Fruit fly (Drosophila melanogaster) whole organism, embryonic: Measurements from ENCODE around the gene ArfGAP1.
A peak's percentile ranks its signal among the peaks of the same experiment; 100 is the strongest.

Experiments
- Bdp1 ChIP-seq: fragments of 200-800 bp; sonication (Bioruptor generic); optimal IDR thresholded peaks from 3 replicates; lab custom pipeline; 2016; ENCODE audit warnings: missing biosample characterization, missing genetic modification characterization
- CG11456 ChIP-seq: fragments of 200-800 bp; sonication (Bioruptor generic); IDR thresholded peaks from 3 replicates; pipeline ENCODE4 v1.3.6; 2022; ENCODE audit warnings: missing biosample characterization, missing genetic modification characterization
- CG12391 ChIP-seq: fragments of 200-800 bp; sonication (Bioruptor generic); optimal IDR thresholded peaks from 3 replicates; lab custom pipeline; 2018; ENCODE audit warnings: missing biosample characterization, mild to moderate bottlenecking, missing genetic modification characterization, moderate library complexity
- CG12659 ChIP-seq: fragments of 200-800 bp; sonication (Bioruptor generic); optimal IDR thresholded peaks from 3 replicates; lab custom pipeline; 2017; ENCODE audit warnings: mild to moderate bottlenecking, missing biosample characterization, missing genetic modification reagents, missing genetic modification characterization
- CG12769 ChIP-seq: fragments of 200-800 bp; sonication (Bioruptor generic); optimal IDR thresholded peaks from 2 replicates; lab custom pipeline; 2019; ENCODE audit warnings: missing biosample characterization, mild to moderate bottlenecking, missing genetic modification characterization, moderate library complexity
- CG13624 ChIP-seq: fragments of 200-800 bp; sonication (Bioruptor generic); optimal IDR thresholded peaks from 2 replicates; lab custom pipeline; 2016; ENCODE audit warnings: missing biosample characterization, missing genetic modification characterization
- CG17385 ChIP-seq: fragments of 200-800 bp; sonication (Bioruptor generic); optimal IDR thresholded peaks from 3 replicates; lab custom pipeline; 2018; ENCODE audit warnings: missing biosample characterization, mild to moderate bottlenecking, missing genetic modification characterization
- CG1792 ChIP-seq: fragments of 200-800 bp; sonication (Bioruptor generic); optimal IDR thresholded peaks from 2 replicates; lab custom pipeline; 2016; ENCODE audit warnings: missing biosample characterization, missing genetic modification characterization
- CG1832 ChIP-seq: fragments of 200-800 bp; sonication (Bioruptor generic); optimal IDR thresholded peaks from 2 replicates; lab custom pipeline; 2017; ENCODE audit warnings: missing biosample characterization, mild to moderate bottlenecking, missing genetic modification characterization, inconsistent platforms
- CG2712 ChIP-seq: fragments of 200-800 bp; optimal IDR thresholded peaks from 3 replicates; lab custom pipeline; 2019; ENCODE audit warnings: missing biosample characterization, mild to moderate bottlenecking, missing genetic modification characterization, moderate library complexity
- CG32772 ChIP-seq: fragments of 200-800 bp; sonication (Bioruptor generic); IDR thresholded peaks from 2 replicates; pipeline ENCODE4 v1.3.6; 2022; ENCODE audit warnings: missing biosample characterization, missing genetic modification characterization
- CG3281 ChIP-seq: fragments of 200-800 bp; sonication (Bioruptor generic); optimal IDR thresholded peaks from 3 replicates; lab custom pipeline; 2017; ENCODE audit warnings: missing biosample characterization, mild to moderate bottlenecking, missing genetic modification characterization
- CG33557 ChIP-seq: fragments of 200-800 bp; sonication (Bioruptor generic); optimal IDR thresholded peaks from 2 replicates; lab custom pipeline; 2019; ENCODE audit warnings: missing biosample characterization, mild to moderate bottlenecking, missing genetic modification characterization, moderate library complexity
- CG42726 ChIP-seq: fragments of 200-800 bp; sonication (Bioruptor generic); IDR thresholded peaks from 2 replicates; pipeline ENCODE4 v1.3.6; 2022; ENCODE audit warnings: missing biosample characterization, missing genetic modification characterization; ENCODE audit not compliant: partially characterized antibody
- CG4328 ChIP-seq: fragments of 200-800 bp; sonication (Bioruptor generic); optimal IDR thresholded peaks from 3 replicates; lab custom pipeline; 2017; ENCODE audit warnings: missing biosample characterization, missing genetic modification reagents, missing genetic modification characterization
- CG6175 ChIP-seq: fragments of 200-800 bp; sonication (Bioruptor generic); IDR thresholded peaks from 3 replicates; pipeline ENCODE4 v1.3.6; 2022; ENCODE audit warnings: missing biosample characterization, missing genetic modification characterization
- CG6854 ChIP-seq: fragments of 200-800 bp; sonication (Bioruptor generic); optimal IDR thresholded peaks from 3 replicates; lab custom pipeline; 2017; ENCODE audit warnings: missing biosample characterization, mild to moderate bottlenecking, missing genetic modification characterization
- CG8290 ChIP-seq, 3 experiments: fragments of 200-800 bp; sonication (Bioruptor generic); optimal IDR thresholded peaks; 2 replicates each; lab custom pipeline; 2016 to 2019; ENCODE audit warnings: missing biosample characterization in 3 of 3, missing genetic modification characterization in 3 of 3, mild to moderate bottlenecking in 2 of 3, moderate library complexity in 1 of 3
- CG9876 ChIP-seq: fragments of 200-800 bp; sonication (Bioruptor generic); optimal IDR thresholded peaks from 2 replicates; lab custom pipeline; 2016; ENCODE audit warnings: missing biosample characterization, missing genetic modification characterization
- Fer1 ChIP-seq: fragments of 200-800 bp; sonication (Bioruptor generic); optimal IDR thresholded peaks from 2 replicates; lab custom pipeline; 2017; ENCODE audit warnings: missing biosample characterization, mild to moderate bottlenecking, missing genetic modification characterization
- GATAe ChIP-seq: fragments of 200-800 bp; sonication (Bioruptor generic); conservative IDR thresholded peaks from 2 replicates; pipeline ENCODE4 v1.3.6; 2022; ENCODE audit warnings: missing biosample characterization, missing genetic modification characterization
- Hr3 ChIP-seq: fragments of 200-800 bp; sonication (Bioruptor generic); optimal IDR thresholded peaks from 3 replicates; lab custom pipeline; 2016; ENCODE audit warnings: missing biosample characterization, missing genetic modification characterization
- Hr78 ChIP-seq, 2 experiments: fragments of 200-800 bp in 1 of 2; fragments of >200 bp in 1 of 2; sonication (Bioruptor generic) in 1 of 2; optimal IDR thresholded peaks; 2 replicates each; lab custom pipeline; 2017 to 2019; ENCODE audit warnings: missing biosample characterization in 2 of 2, missing genetic modification characterization in 2 of 2, mild to moderate bottlenecking in 1 of 2, moderate library complexity in 1 of 2
- MTF-1 ChIP-seq: fragments of 200-800 bp; sonication (Bioruptor generic); optimal IDR thresholded peaks from 2 replicates; lab custom pipeline; 2018; ENCODE audit warnings: missing biosample characterization, mild to moderate bottlenecking, missing genetic modification characterization, borderline replicate concordance
- NfI ChIP-seq: fragments of 200-800 bp; sonication (Bioruptor generic); optimal IDR thresholded peaks from 3 replicates; lab custom pipeline; 2018; ENCODE audit warnings: missing biosample characterization, mild to moderate bottlenecking, missing genetic modification characterization, moderate library complexity
- Oli ChIP-seq: fragments of 200-800 bp; sonication (Bioruptor generic); optimal IDR thresholded peaks from 2 replicates; lab custom pipeline; 2018; ENCODE audit warnings: missing biosample characterization, mild to moderate bottlenecking, missing genetic modification characterization, moderate library complexity
- Opbp ChIP-seq: fragments of 200-800 bp; sonication (Bioruptor generic); IDR thresholded peaks from 3 replicates; pipeline ENCODE4 v1.3.6; 2022; ENCODE audit warnings: missing biosample characterization, missing genetic modification characterization; ENCODE audit not compliant: partially characterized antibody
- Pdp1 ChIP-seq, 2 experiments: fragments of 200-800 bp; sonication (Bioruptor generic); optimal IDR thresholded peaks; 3 replicates each; lab custom pipeline; 2016; ENCODE audit warnings: missing biosample characterization in 2 of 2, missing genetic modification characterization in 2 of 2, mild to moderate bottlenecking in 1 of 2, moderate library complexity in 1 of 2
- Rx ChIP-seq: fragments of 200-800 bp; sonication (Bioruptor generic); IDR thresholded peaks from 2 replicates; pipeline ENCODE4 v1.3.6; 2022; ENCODE audit warnings: missing biosample characterization, missing genetic modification characterization
- Scr ChIP-seq: fragments of 200-800 bp; sonication (Bioruptor generic); IDR thresholded peaks from 2 replicates; pipeline ENCODE4 v1.3.6; 2022; ENCODE audit warnings: missing biosample characterization, missing genetic modification characterization; ENCODE audit not compliant: partially characterized antibody
- Usf ChIP-seq: fragments of 200-800 bp; sonication (Bioruptor generic); optimal IDR thresholded peaks from 2 replicates; lab custom pipeline; 2017; ENCODE audit warnings: missing genotype, missing biosample characterization, missing genetic modification characterization
- Vsx1 ChIP-seq: fragments of 200-800 bp; sonication (Bioruptor generic); optimal IDR thresholded peaks from 2 replicates; lab custom pipeline; 2017; ENCODE audit warnings: missing biosample characterization, mild to moderate bottlenecking, missing genetic modification characterization, missing genetic modification reagents
- cas ChIP-seq: fragments of 200-800 bp; sonication (Bioruptor generic); IDR thresholded peaks from 2 replicates; pipeline ENCODE4 v1.3.6; 2022; ENCODE audit warnings: missing biosample characterization, missing genetic modification characterization
- crp ChIP-seq, 2 experiments: fragments of 200-800 bp; sonication (Bioruptor generic); optimal IDR thresholded peaks; 2 replicates in 1 of 2; 3 replicates in 1 of 2; lab custom pipeline; 2017; ENCODE audit warnings: missing biosample characterization in 2 of 2, missing genetic modification characterization in 2 of 2, mild to moderate bottlenecking in 1 of 2, moderate library complexity in 1 of 2
- danr ChIP-seq: fragments of 200-800 bp; sonication (Bioruptor generic); IDR thresholded peaks from 2 replicates; pipeline ENCODE4 v1.3.6; 2022; ENCODE audit warnings: missing biosample characterization, missing genetic modification characterization
- ham ChIP-seq: fragments of 200-800 bp; sonication (Bioruptor generic); IDR thresholded peaks from 2 replicates; pipeline ENCODE4 v1.3.6; 2022; ENCODE audit warnings: missing biosample characterization, missing genetic modification characterization
- kah ChIP-seq: fragments of 200-800 bp; sonication (Bioruptor generic); optimal IDR thresholded peaks from 2 replicates; lab custom pipeline; 2018; ENCODE audit warnings: missing biosample characterization, mild to moderate bottlenecking, missing genetic modification characterization
- ken ChIP-seq: fragments of 200-800 bp; sonication (Bioruptor generic); IDR thresholded peaks from 3 replicates; pipeline ENCODE4 v1.3.6; 2022; ENCODE audit warnings: missing biosample characterization, missing genetic modification characterization
- mam ChIP-seq: fragments of 200-800 bp; sonication (Bioruptor generic); optimal IDR thresholded peaks from 3 replicates; lab custom pipeline; 2016; ENCODE audit warnings: missing biosample characterization, missing genetic modification characterization
- nau ChIP-seq: fragments of 200-800 bp; sonication (Bioruptor generic); optimal IDR thresholded peaks from 3 replicates; lab custom pipeline; 2017; ENCODE audit warnings: missing biosample characterization, mild to moderate bottlenecking, missing genetic modification characterization, missing genetic modification reagents
- scrt ChIP-seq: fragments of 200-800 bp; sonication (Bioruptor generic); optimal IDR thresholded peaks from 2 replicates; lab custom pipeline; 2018; ENCODE audit warnings: missing biosample characterization, mild to moderate bottlenecking, missing genetic modification characterization, moderate library complexity
- sens ChIP-seq: fragments of 200-800 bp; sonication (Bioruptor generic); peaks from one replicate; lab custom pipeline; 2016; ENCODE audit warnings: missing biosample characterization, missing genetic modification characterization
- sna ChIP-seq: fragments of 200-800 bp; sonication (Bioruptor generic); IDR thresholded peaks from 2 replicates; pipeline ENCODE4 v1.3.6; 2022; ENCODE audit warnings: missing biosample characterization, missing genetic modification characterization; ENCODE audit not compliant: partially characterized antibody
- sug ChIP-seq: fragments of 200-800 bp; optimal IDR thresholded peaks from 2 replicates; lab custom pipeline; 2019; ENCODE audit warnings: missing biosample characterization, mild to moderate bottlenecking, missing genetic modification characterization, moderate library complexity
- tap ChIP-seq: fragments of 200-800 bp; optimal IDR thresholded peaks from 3 replicates; lab custom pipeline; 2019; ENCODE audit warnings: missing biosample characterization, mild to moderate bottlenecking, missing genetic modification characterization, moderate library complexity
- unc-4 ChIP-seq: fragments of 200-800 bp; sonication (Bioruptor generic); IDR thresholded peaks from 2 replicates; pipeline ENCODE4 v1.3.6; 2022; ENCODE audit warnings: missing biosample characterization, missing genetic modification characterization; ENCODE audit not compliant: partially characterized antibody
- vvl ChIP-seq: fragments of 200-800 bp; sonication (Bioruptor generic); IDR thresholded peaks from 2 replicates; pipeline ENCODE4 v1.3.6; 2022; ENCODE audit warnings: missing biosample characterization, missing genetic modification characterization
- zen2 ChIP-seq: fragments of 200-800 bp; sonication (Bioruptor generic); IDR thresholded peaks from 3 replicates; pipeline ENCODE4 v1.3.6; 2022; ENCODE audit warnings: missing biosample characterization, missing genetic modification characterization; ENCODE audit not compliant: partially characterized antibody

Gene ArfGAP1

DNA sequence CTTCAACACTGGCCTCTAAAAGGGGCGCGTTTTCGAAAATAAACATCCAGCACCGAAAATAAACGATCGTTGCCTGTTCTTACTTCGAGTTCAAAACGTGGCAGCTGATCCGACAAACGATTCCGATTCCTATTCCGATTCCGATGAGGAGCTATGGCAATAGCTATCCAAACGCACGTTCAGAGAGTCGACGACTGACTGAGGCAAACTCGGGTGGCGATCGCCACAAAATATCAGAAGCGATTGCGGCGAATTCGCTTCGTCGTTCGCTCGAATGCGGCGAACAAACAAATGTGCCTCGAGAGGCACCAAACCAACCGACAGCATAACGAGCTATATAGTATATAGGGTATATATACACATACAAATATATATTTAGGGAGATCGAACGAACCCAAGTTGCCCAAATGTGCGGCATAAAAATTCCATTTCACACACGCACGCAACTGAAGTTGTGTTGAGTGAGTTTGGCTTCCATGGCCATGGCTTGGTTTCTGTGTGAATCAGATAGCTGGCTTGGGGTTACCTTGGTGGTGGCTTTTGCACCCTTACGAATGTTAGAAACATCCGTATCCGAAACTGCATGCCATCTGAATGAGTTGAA is 26.0 kb downstream of the ArfGAP1 start, which contains the start of gene Ncc69 (continued):
- TF ChIP-seq vvl (peak; percentile 47), danr (GFP tag; lab: Robert Waterston, UW) (no peak), CG9876 (no peak), CG11456 (no peak), CG1792 (GFP tag; lab: Kevin White, UChicago) (no peak), ham (GFP tag; lab: Robert Waterston, UW) (no peak), Usf (GFP tag; lab: Kevin White, UChicago) (no peak), CG12391 (no peak), CG3281 (GFP tag; lab: Kevin White, UChicago) (no peak), Hr3 (GFP tag; lab: Kevin White, UChicago) (no peak), Fer1 (GFP tag; lab: Kevin White, UChicago) (peak; percentile 25), Bdp1 (GFP tag; lab: Kevin White, UChicago) (no peak), sna (GFP tag; lab: Robert Waterston, UW) (0 out of 2 replicates have a peak, but pooled peaks have one; percentile 31), CG42726 (GFP tag; lab: Robert Waterston, UW) (peak; percentile 64), CG6175 (GFP tag; lab: Robert Waterston, UW) (peak; percentile 25; the same call in 1 of the 3 replicates), CG1832 (no peak), CG13624 (GFP tag; lab: Kevin White, UChicago) (peak; percentile 16), Oli (tag; lab: Kevin White, UChicago) (no peak), CG33557 (GFP tag; lab: Kevin White, UChicago) (no peak), Rx (GFP tag; lab: Robert Waterston, UW) (no peak), tap (tag; lab: Kevin White, UChicago) (peak; percentile 21), Opbp (GFP tag; lab: Robert Waterston, UW) (no peak), CG12769 (tag; lab: Kevin White, UChicago) (peak; percentile 83), CG17385 (GFP tag; lab: Kevin White, UChicago) (peak; percentile 39), CG6854 (GFP tag; lab: Kevin White, UChicago) (peak; percentile 16), CG32772 (GFP tag; lab: Robert Waterston, UW) (no peak), Hr78 (GFP tag; optimal IDR thresholded peaks at IDR 0.05; lab: Kevin White, UChicago) (peak in 1 of 2 experiments; percentile 8), CG2712 (tag; lab: Kevin White, UChicago) (no peak), kah (peak; percentile 37), sens (GFP tag; lab: Kevin White, UChicago) (peak; percentile 83), nau (GFP tag; lab: Kevin White, UChicago) (peak; percentile 4), Pdp1 (GFP tag; optimal IDR thresholded peaks at IDR 0.05; lab: Kevin White, UChicago) (peak in 1 of 2 experiments; percentile 28), mam (GFP tag; lab: Kevin White, UChicago) (no peak), cas (GFP tag; lab: Robert Waterston, UW) (no peak), Scr (GFP tag; lab: Robert Waterston, UW) (no peak; the same call in 1 of the 2 replicates), unc-4 (GFP tag; lab: Robert Waterston, UW) (0 out of 2 replicates have a peak, but pooled peaks have one; percentile 22), CG4328 (GFP tag; lab: Kevin White, UChicago) (no peak), zen2 (GFP tag; lab: Robert Waterston, UW) (peak; percentile 40; the same call in 1 of the 3 replicates), CG12659 (GFP tag; lab: Kevin White, UChicago) (peak; percentile 17), CG8290 (GFP tag; optimal IDR thresholded peaks at IDR 0.05; lab: Kevin White, UChicago) (no peak), CG8290 (tag; optimal IDR thresholded peaks at IDR 0.05; lab: Kevin White, UChicago) (peak in 1 of 2 experiments; percentile 68), crp (GFP tag; optimal IDR thresholded peaks at IDR 0.05; lab: Kevin White, UChicago) (peak in 1 of 2 experiments; percentile 6), MTF-1 (GFP tag; lab: Kevin White, UChicago) (no peak), Vsx1 (no peak), scrt (GFP tag; lab: Kevin White, UChicago) (no peak), sug (peak; percentile 36), NfI (GFP tag; lab: Kevin White, UChicago) (no peak), GATAe (no peak), ken (GFP tag; lab: Robert Waterston, UW) (no peak)
